Fruit fly (Drosophila melanogaster): ENCODE data around the gene CG42374.

DNA sequence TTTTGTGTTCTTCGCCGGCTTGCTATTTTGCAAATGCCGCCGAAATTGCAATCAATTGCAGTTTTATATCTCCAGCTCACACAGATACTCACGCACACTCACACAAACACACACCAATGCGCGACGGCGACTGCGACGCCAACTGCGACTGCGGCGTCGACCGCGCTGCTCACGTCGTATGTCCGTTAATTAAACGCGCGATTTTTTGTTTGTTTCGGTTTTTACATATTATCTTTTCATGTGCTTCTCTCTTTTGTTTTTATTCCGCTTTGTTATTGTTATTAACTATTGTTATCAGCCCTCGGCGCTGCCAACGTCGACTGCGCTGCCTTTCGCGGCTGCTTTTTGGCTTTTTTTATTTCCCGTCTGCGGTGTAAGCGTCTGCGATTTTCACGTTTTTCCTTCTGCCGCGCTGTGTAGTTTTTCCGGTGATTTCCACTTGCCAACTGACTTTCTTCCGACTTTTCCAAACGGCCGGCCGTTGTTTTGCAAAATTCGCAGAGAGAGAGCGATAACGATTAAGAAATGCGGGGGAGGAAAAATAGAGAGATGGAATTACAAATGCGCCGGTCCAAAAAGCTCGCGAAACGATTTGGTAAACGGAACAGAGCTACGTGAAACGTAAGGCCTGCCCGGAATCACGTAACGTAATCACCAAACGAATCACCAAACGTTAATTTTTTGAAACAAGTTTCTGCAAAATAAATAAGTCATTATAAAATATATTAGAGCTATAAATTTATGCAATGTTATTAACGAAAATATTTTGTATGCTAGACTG lies 28.5 kb upstream of the CG42374 start, which contains the start of gene fz2:
- TF ChIP-seq CG8478 (optimal IDR thresholded peaks at IDR 0.05) = no peak
- no peak for TF ChIP-seq CTCF (optimal IDR thresholded peaks at IDR 0.05)

All from S2 (cell line).